Fruit fly (Drosophila melanogaster): ENCODE data around the gene CG11249.

DNA sequence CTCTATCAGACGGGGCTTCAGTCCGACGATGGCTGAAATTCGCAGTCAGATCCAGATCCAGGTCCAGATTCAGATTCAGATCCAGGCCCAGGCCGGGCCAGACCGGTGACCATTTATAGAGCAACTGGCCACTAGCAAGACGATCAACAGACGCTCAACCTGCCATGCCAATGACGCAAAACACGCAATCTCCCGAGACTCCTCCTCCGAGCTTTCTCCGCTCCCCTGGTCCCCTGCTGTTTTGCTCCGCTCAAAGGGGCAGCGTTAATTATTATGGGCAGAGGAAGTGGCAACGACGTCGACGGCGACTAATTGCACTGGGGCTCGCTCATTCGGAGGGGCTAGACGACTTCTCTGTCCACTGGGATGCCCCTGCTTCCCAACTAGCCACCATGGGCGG, 20.5 kb upstream of the CG11249 start:
- TF ChIP-seq CTCF (optimal IDR thresholded peaks at IDR 0.05) (no peak), CG8478 (optimal IDR thresholded peaks at IDR 0.05) (no peak)

All from S2 (cell line).